Fruit fly (Drosophila melanogaster): ENCODE measurements around the gene CG14810.

- TF ChIP-seq CG15696 (tag; optimal IDR thresholded peaks at IDR 0.05), result no peak
- TF ChIP-seq CG7839 (tag; optimal IDR thresholded peaks at IDR 0.05), result no peak
Observed at dm6 chrX:1773532-1774346, 46.4 kb downstream of the CG14810 start, which contains the start of the genes prage and Adar.

All from whole organism, embryonic.